Fruit fly (Drosophila melanogaster): ENCODE measurements around the gene Antdh.

Gene Antdh

DNA sequence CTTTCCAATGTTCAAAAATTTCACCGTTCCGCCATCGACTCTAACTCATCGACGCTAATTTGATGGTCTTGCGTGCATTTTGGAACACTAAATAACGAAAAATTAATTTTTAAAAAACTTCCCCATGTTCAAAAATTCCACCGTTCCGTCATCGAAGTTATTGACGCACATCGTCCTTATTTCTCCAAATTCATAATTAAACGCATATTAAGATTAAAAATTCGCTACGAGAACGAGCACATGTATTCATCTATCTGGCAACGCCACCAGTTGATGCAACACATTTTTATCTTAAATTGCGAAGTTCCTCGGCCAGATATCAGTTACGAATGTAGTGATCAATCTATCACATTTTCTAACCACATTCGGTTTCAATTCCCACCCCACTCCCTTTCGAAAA, 19.7 kb downstream of the Antdh start, which contains the start of gene Lint-1 (continued):
- TF ChIP-seq CG9705 (GFP tag; optimal IDR thresholded peaks at IDR 0.05) (no peak), rgr (GFP tag; optimal IDR thresholded peaks at IDR 0.05) (peak; percentile 26), Myc (optimal IDR thresholded peaks at IDR 0.05) (no peak), Mio (GFP tag; optimal IDR thresholded peaks at IDR 0.05) (no peak), foxo (GFP tag; optimal IDR thresholded peaks at IDR 0.05) (peak in 1 of 2 experiments; percentile 7), lola (GFP tag; optimal IDR thresholded peaks at IDR 0.05) (no peak), Rel (GFP tag; optimal IDR thresholded peaks at IDR 0.05) (no peak), Rel (tag; optimal IDR thresholded peaks at IDR 0.05) (no peak), dsf (GFP tag; optimal IDR thresholded peaks at IDR 0.05; ENCODE audit: borderline replicate concordance) (no peak), jim (GFP tag; optimal IDR thresholded peaks at IDR 0.05) (no peak), brk (GFP tag; optimal IDR thresholded peaks at IDR 0.05) (no peak)

DNA sequence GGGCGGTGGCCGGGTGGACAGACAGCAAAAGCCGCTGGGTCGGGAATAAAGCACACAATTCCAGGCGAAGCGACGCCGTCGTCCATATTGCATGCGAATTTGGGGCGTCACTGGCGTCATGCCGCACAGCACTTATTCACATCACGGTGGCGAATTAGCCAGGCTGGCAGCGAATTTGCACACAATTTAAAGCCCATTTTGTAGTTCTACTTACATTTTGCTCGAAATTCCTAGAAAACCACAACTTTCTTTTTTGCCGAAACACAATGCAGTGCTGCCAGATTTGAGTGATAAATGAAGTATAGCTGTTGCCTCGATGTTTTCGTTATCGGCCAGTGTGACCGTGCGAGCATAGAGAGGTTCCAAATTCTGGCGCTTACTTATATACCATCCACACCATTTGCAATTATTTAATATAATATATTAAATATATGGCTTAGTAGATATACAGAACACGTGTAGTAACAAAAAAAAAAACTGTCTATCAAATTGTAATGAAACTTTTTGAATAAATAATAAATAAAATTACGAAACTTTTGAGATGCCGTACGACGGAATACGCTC, 20.5 kb downstream of the Antdh start, which contains the start of gene Ran:
Gene Ran (minus strand): TSS at position 445 of the 564 bp plus-strand sequence.
- TF ChIP-seq N (GFP tag; optimal IDR thresholded peaks at IDR 0.05) (peak; percentile 69), Dif (GFP tag; optimal IDR thresholded peaks at IDR 0.05; ENCODE audit: partially characterized antibody) (no peak), CG9705 (GFP tag; optimal IDR thresholded peaks at IDR 0.05) (no peak), Myc (optimal IDR thresholded peaks at IDR 0.05) (no peak), Abd-B (GFP tag; optimal IDR thresholded peaks at IDR 0.05) (no peak), Vsx2 (GFP tag; optimal IDR thresholded peaks at IDR 0.05; ENCODE audit: partially characterized antibody) (no peak), Jra (GFP tag; optimal IDR thresholded peaks at IDR 0.05) (no peak), Sp1 (GFP tag; optimal IDR thresholded peaks at IDR 0.05) (no peak), Hr83 (GFP tag; optimal IDR thresholded peaks at IDR 0.05; ENCODE audit: poor library complexity, severe bottlenecking) (no peak), HLH106 (tag; optimal IDR thresholded peaks at IDR 0.05) (peak; percentile 17)

DNA sequence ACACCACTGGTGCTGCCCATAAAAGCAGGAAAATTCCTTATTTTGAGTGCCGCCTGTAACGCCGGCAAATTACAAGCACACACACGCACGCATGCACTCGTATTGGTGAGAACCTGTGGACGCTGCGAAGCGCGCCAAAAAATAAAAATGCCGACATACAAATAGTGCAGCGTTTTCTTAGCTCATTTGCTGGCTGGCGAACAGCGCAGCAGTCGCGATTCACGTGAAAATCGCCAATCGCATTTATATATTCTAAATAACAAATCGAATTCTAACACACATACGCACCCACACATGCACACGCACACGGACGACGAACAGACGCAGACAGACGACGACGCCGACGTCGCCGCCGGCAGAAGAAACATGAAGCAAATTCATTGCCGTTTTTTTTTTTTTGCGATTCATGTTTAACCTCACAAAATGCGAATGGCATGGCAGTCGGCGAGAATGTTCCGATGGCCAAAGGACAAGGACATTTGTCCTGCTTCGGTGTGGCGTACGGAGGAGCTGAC, 21.2 kb downstream of the Antdh start:
- TF ChIP-seq N (GFP tag; optimal IDR thresholded peaks at IDR 0.05) (peak; percentile 27), GATAd (GFP tag; optimal IDR thresholded peaks at IDR 0.05) (no peak), HLH106 (tag; optimal IDR thresholded peaks at IDR 0.05) (no peak), br (GFP tag; optimal IDR thresholded peaks at IDR 0.05) (peak; percentile 15), h (GFP tag; optimal IDR thresholded peaks at IDR 0.05) (peak; percentile 4)

DNA sequence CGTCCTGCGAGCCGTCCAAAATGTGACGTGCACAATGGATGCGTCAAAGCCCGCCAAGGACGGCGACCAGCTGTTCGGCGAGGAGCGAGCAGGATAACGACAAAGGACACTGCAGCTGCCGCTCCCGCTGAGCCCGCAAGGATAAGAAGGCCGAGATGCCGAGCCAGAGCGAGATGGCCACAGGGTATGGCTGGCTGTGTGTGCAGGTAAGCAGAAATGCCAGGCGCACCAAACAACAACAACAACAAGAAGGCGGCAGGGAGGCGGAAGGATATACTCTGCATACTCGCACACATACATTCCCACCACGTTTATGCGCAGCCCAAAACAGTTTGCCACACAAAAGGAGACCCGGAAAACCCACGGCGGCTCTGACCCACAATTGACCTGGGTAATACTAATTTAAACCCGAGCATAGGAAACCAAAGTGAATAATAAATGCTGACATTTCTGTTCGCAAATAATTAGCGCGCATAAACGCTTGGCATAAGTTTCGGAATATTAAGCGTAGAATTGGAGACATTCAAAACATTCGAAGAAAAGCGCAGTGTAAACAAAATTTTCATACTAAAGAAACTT, 22.2 kb downstream of the Antdh start:
- TF ChIP-seq CG9705 (GFP tag; optimal IDR thresholded peaks at IDR 0.05) (no peak), CG32264 (GFP tag; optimal IDR thresholded peaks at IDR 0.05) (peak; percentile 12), Hnf4 (GFP tag; optimal IDR thresholded peaks at IDR 0.05) (no peak), Vsx2 (GFP tag; optimal IDR thresholded peaks at IDR 0.05; ENCODE audit: partially characterized antibody) (no peak), br (GFP tag; optimal IDR thresholded peaks at IDR 0.05) (peak; percentile 13), fru (GFP tag; optimal IDR thresholded peaks at IDR 0.05) (peak; percentile 48), foxo (GFP tag; optimal IDR thresholded peaks at IDR 0.05) (peak in 1 of 2 experiments; percentile 55), Hr83 (GFP tag; optimal IDR thresholded peaks at IDR 0.05; ENCODE audit: poor library complexity, severe bottlenecking) (no peak), sage (GFP tag; optimal IDR thresholded peaks at IDR 0.05) (no peak), lola (GFP tag; optimal IDR thresholded peaks at IDR 0.05) (no peak), Sp1 (GFP tag; optimal IDR thresholded peaks at IDR 0.05) (peak; percentile 39), HLH106 (tag; optimal IDR thresholded peaks at IDR 0.05) (peak; percentile 51), N (GFP tag; optimal IDR thresholded peaks at IDR 0.05) (no peak), ey (GFP tag; optimal IDR thresholded peaks at IDR 0.05) (peak; percentile 28), h (GFP tag; optimal IDR thresholded peaks at IDR 0.05) (peak; percentile 31), brk (GFP tag; optimal IDR thresholded peaks at IDR 0.05) (no peak), dmrt93B (GFP tag; optimal IDR thresholded peaks at IDR 0.05) (no peak), OdsH (GFP tag; optimal IDR thresholded peaks at IDR 0.05) (peak; percentile 20), woc (GFP tag; optimal IDR thresholded peaks at IDR 0.05) (no peak), rgr (GFP tag; optimal IDR thresholded peaks at IDR 0.05) (peak; percentile 40), usp (GFP tag; optimal IDR thresholded peaks at IDR 0.05) (no peak), Myc (optimal IDR thresholded peaks at IDR 0.05) (no peak), Mio (GFP tag; optimal IDR thresholded peaks at IDR 0.05) (no peak), CrebA (GFP tag; optimal IDR thresholded peaks at IDR 0.05; ENCODE audit: borderline replicate concordance) (no peak), Jra (GFP tag; optimal IDR thresholded peaks at IDR 0.05) (no peak), dl (GFP tag; optimal IDR thresholded peaks at IDR 0.05; ENCODE audit: insufficient read depth in 1 of 2, partially characterized antibody in 2 of 2) (no peak)

Data from whole organism, wandering third instar larva.